Comparison of ENCODE assay signal across 1 fruit fly cellular context in the genomic region with DNA sequence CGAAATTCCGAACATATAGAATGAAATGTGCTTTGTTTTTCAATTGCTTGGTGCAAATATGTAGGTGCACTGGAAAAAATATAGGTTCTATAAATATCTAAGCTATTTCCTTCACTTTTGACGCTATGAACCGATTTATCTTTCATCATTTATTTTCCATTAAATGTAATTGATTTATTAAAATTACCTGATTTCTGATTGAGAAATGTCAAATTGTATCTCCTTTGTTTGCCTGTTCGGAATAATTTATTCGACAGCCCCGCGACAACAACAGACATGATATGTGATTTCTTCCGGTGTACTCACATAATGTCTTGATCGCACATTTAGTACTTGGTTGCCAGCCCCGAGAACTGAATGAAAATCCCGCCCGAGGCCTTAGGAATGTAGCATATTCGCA.
TF ChIP-seq lines count a peak whose summit lies in the region.

No protein-coding gene starts in this region.

TF ChIP-seq in whole organism, embryonic, 481 proteins besides CTCF, POLR2A, EP300 and RAD21 (continued from another document and continues in another):
- TF ChIP-seq CG9876 (GFP tag; optimal IDR thresholded peaks at IDR 0.05; lab: Kevin White, UChicago): no peak
- TF ChIP-seq CG12744 (GFP tag; optimal IDR thresholded peaks at IDR 0.05; lab: Kevin White, UChicago): peak; percentile 23
- TF ChIP-seq CG7357 (GFP tag; IDR thresholded peaks at IDR 0.05; lab: Robert Waterston, UW): 0 out of 3 replicates have a peak, but pooled peaks have one; percentile 30
- no peak for TF ChIP-seq Opbp (GFP tag; IDR thresholded peaks at IDR 0.05; lab: Robert Waterston, UW; ENCODE audit: partially characterized antibody)
- no peak for TF ChIP-seq CG1233 (GFP tag; optimal IDR thresholded peaks at IDR 0.05; lab: Kevin White, UChicago)
- TF ChIP-seq bab2 (GFP tag; optimal IDR thresholded peaks at IDR 0.05; lab: Kevin White, UChicago): peak; percentile 25
- TF ChIP-seq luna (GFP tag; optimal IDR thresholded peaks at IDR 0.05; lab: Kevin White, UChicago): no peak
- TF ChIP-seq cg (GFP tag; optimal IDR thresholded peaks at IDR 0.05; lab: Kevin White, UChicago): no peak
- TF ChIP-seq pho (GFP tag; optimal IDR thresholded peaks at IDR 0.05; lab: Kevin White, UChicago): peak; percentile 46
- TF ChIP-seq tx (GFP tag; optimal IDR thresholded peaks at IDR 0.05; lab: Kevin White, UChicago): no peak
- TF ChIP-seq slbo (GFP tag; IDR thresholded peaks at IDR 0.05; lab: Robert Waterston, UW): peak; percentile 75
- no peak for TF ChIP-seq dati (GFP tag; IDR thresholded peaks at IDR 0.05; lab: Robert Waterston, UW)
- no peak for TF ChIP-seq dmrt11E (tag; optimal IDR thresholded peaks at IDR 0.05; lab: Kevin White, UChicago)
- TF ChIP-seq Dip3 (GFP tag; optimal IDR thresholded peaks at IDR 0.05; lab: Kevin White, UChicago): peak; percentile 46
- 0 out of 2 replicates have a peak, but pooled peaks have one; percentile 44 for TF ChIP-seq Drgx (GFP tag; IDR thresholded peaks at IDR 0.05; lab: Robert Waterston, UW)
- TF ChIP-seq CG9215 (GFP tag; IDR thresholded peaks at IDR 0.05; lab: Robert Waterston, UW): peak; percentile 59; the same call in 1 of the 2 replicates
- no peak for TF ChIP-seq Elba2 (GFP tag; optimal IDR thresholded peaks at IDR 0.05; lab: Kevin White, UChicago)
- TF ChIP-seq CG1647 (GFP tag; optimal IDR thresholded peaks at IDR 0.05; lab: Kevin White, UChicago): no peak
- TF ChIP-seq CG7839 (tag; optimal IDR thresholded peaks at IDR 0.05; lab: Kevin White, UChicago): peak; percentile 76
- TF ChIP-seq CG13775 (GFP tag; optimal IDR thresholded peaks at IDR 0.05; lab: Kevin White, UChicago): peak; percentile 46
- no peak for TF ChIP-seq Rx (GFP tag; IDR thresholded peaks at IDR 0.05; lab: Robert Waterston, UW)
- TF ChIP-seq lbe (GFP tag; optimal IDR thresholded peaks at IDR 0.05; lab: Kevin White, UChicago): no peak
- TF ChIP-seq Nf-YB (GFP tag; optimal IDR thresholded peaks at IDR 0.05; lab: Kevin White, UChicago): no peak
- TF ChIP-seq CG6765 (GFP tag; optimal IDR thresholded peaks at IDR 0.05; lab: Kevin White, UChicago): no peak
- TF ChIP-seq Gug (GFP tag; IDR thresholded peaks at IDR 0.05; lab: Robert Waterston, UW): peak; percentile 57; the same call in 2 of the 4 replicates
- TF ChIP-seq CG7987 (GFP tag; optimal IDR thresholded peaks at IDR 0.05; lab: Kevin White, UChicago): no peak
- no peak for TF ChIP-seq CG14050 (GFP tag; IDR thresholded peaks at IDR 0.05; lab: Robert Waterston, UW)
- TF ChIP-seq inv (GFP tag; IDR thresholded peaks at IDR 0.05; lab: Robert Waterston, UW; ENCODE audit: partially characterized antibody): no peak
- TF ChIP-seq Myb (GFP tag; optimal IDR thresholded peaks at IDR 0.05; lab: Kevin White, UChicago): no peak
- TF ChIP-seq sc (optimal IDR thresholded peaks at IDR 0.05; lab: Kevin White, UChicago): no peak
- no peak for TF ChIP-seq sc (GFP tag; optimal IDR thresholded peaks at IDR 0.05; lab: Kevin White, UChicago)
- no peak for TF ChIP-seq CG17802 (tag; optimal IDR thresholded peaks at IDR 0.05; lab: Kevin White, UChicago)
- TF ChIP-seq run (tag; optimal IDR thresholded peaks at IDR 0.05; lab: Kevin White, UChicago): no peak
- peak; percentile 36 for TF ChIP-seq caup (GFP tag; optimal IDR thresholded peaks at IDR 0.05; lab: Kevin White, UChicago; ENCODE audit: severe bottlenecking)
- peak; percentile 48; the same call in 1 of the 2 replicates for TF ChIP-seq CG7372 (GFP tag; IDR thresholded peaks at IDR 0.05; lab: Robert Waterston, UW)
- peak; percentile 27 for TF ChIP-seq bcd (GFP tag; optimal IDR thresholded peaks at IDR 0.05; lab: Kevin White, UChicago)
- TF ChIP-seq toy (GFP tag; IDR thresholded peaks at IDR 0.05; lab: Robert Waterston, UW): no peak
- peak; percentile 72 for TF ChIP-seq CG2678 (tag; optimal IDR thresholded peaks at IDR 0.05; lab: Kevin White, UChicago)
- no peak for TF ChIP-seq Mad (GFP tag; optimal IDR thresholded peaks at IDR 0.05; lab: Kevin White, UChicago)
- no peak for TF ChIP-seq Nf-YA (GFP tag; IDR thresholded peaks at IDR 0.05; lab: Robert Waterston, UW)
- TF ChIP-seq Sox102F (GFP tag; optimal IDR thresholded peaks at IDR 0.05; lab: Kevin White, UChicago): peak; percentile 32
- TF ChIP-seq Dek (tag; optimal IDR thresholded peaks at IDR 0.05; lab: Kevin White, UChicago): no peak
- no peak for TF ChIP-seq stwl (tag; optimal IDR thresholded peaks at IDR 0.05; lab: Kevin White, UChicago)
- TF ChIP-seq CG1529 (GFP tag; optimal IDR thresholded peaks at IDR 0.05; lab: Kevin White, UChicago): no peak
- peak; percentile 34 for TF ChIP-seq CG10209 (GFP tag; optimal IDR thresholded peaks at IDR 0.05; lab: Kevin White, UChicago)
- TF ChIP-seq Xbp1 (GFP tag; optimal IDR thresholded peaks at IDR 0.05; lab: Kevin White, UChicago): peak; percentile 25
- TF ChIP-seq gsb-n (tag; optimal IDR thresholded peaks at IDR 0.05; lab: Kevin White, UChicago): no peak
- TF ChIP-seq Side (GFP tag; optimal IDR thresholded peaks at IDR 0.05; lab: Kevin White, UChicago): no peak
- TF ChIP-seq BtbVII (GFP tag; optimal IDR thresholded peaks at IDR 0.05; lab: Kevin White, UChicago): peak; percentile 52
- no peak for TF ChIP-seq mirr (GFP tag; optimal IDR thresholded peaks at IDR 0.05; lab: Kevin White, UChicago)
- TF ChIP-seq z (GFP tag; IDR thresholded peaks at IDR 0.05; lab: Robert Waterston, UW): no peak
- TF ChIP-seq CG9437 (GFP tag; optimal IDR thresholded peaks at IDR 0.05; lab: Kevin White, UChicago): peak; percentile 4
- TF ChIP-seq knrl (GFP tag; IDR thresholded peaks at IDR 0.05; lab: Robert Waterston, UW; ENCODE audit: partially characterized antibody): no peak
- peak; percentile 37; the same call in 1 of the 2 replicates for TF ChIP-seq H2.0 (GFP tag; IDR thresholded peaks at IDR 0.05; lab: Robert Waterston, UW)
- no peak for TF ChIP-seq CG7928 (GFP tag; optimal IDR thresholded peaks at IDR 0.05; lab: Kevin White, UChicago)
- TF ChIP-seq vfl (GFP tag; optimal IDR thresholded peaks at IDR 0.05; lab: Kevin White, UChicago): no peak
- no peak for TF ChIP-seq CG17829 (tag; optimal IDR thresholded peaks at IDR 0.05; lab: Kevin White, UChicago)
- peak; percentile 55 for TF ChIP-seq CG9727 (GFP tag; optimal IDR thresholded peaks at IDR 0.05; lab: Kevin White, UChicago)
- no peak for TF ChIP-seq nau (GFP tag; optimal IDR thresholded peaks at IDR 0.05; lab: Kevin White, UChicago)
- no peak for TF ChIP-seq crc (GFP tag; optimal IDR thresholded peaks at IDR 0.05; lab: Kevin White, UChicago)
- TF ChIP-seq wor (GFP tag; IDR thresholded peaks at IDR 0.05; lab: Robert Waterston, UW): peak; percentile 26; the same call in 1 of the 2 replicates
- TF ChIP-seq exex (tag; optimal IDR thresholded peaks at IDR 0.05; lab: Kevin White, UChicago): no peak
- peak; percentile 62 for TF ChIP-seq CG3281 (GFP tag; optimal IDR thresholded peaks at IDR 0.05; lab: Kevin White, UChicago)
- no peak for TF ChIP-seq nerfin-2 (GFP tag; IDR thresholded peaks at IDR 0.05; lab: Robert Waterston, UW; ENCODE audit: partially characterized antibody)
- peak; percentile 57 for TF ChIP-seq Ptx1 (GFP tag; IDR thresholded peaks at IDR 0.05; lab: Robert Waterston, UW)
- TF ChIP-seq CG43689 (GFP tag; IDR thresholded peaks at IDR 0.05; lab: Robert Waterston, UW): no peak
- TF ChIP-seq CG32767 (GFP tag; IDR thresholded peaks at IDR 0.05; lab: Robert Waterston, UW): no peak
- TF ChIP-seq CG4424 (GFP tag; optimal IDR thresholded peaks at IDR 0.05; lab: Kevin White, UChicago): peak; percentile 12
- TF ChIP-seq gce (GFP tag; IDR thresholded peaks at IDR 0.05; lab: Robert Waterston, UW): no peak
- TF ChIP-seq Hmx (GFP tag; optimal IDR thresholded peaks at IDR 0.05; lab: Kevin White, UChicago): no peak
- TF ChIP-seq repo (GFP tag; optimal IDR thresholded peaks at IDR 0.05; lab: Kevin White, UChicago): no peak
- no peak for TF ChIP-seq zf30C (GFP tag; optimal IDR thresholded peaks at IDR 0.05; lab: Kevin White, UChicago)
- TF ChIP-seq stc (GFP tag; IDR thresholded peaks at IDR 0.05; lab: Robert Waterston, UW): no peak
- TF ChIP-seq Dad (GFP tag; optimal IDR thresholded peaks at IDR 0.05; lab: Kevin White, UChicago): peak; percentile 3
- no peak for TF ChIP-seq CG15011 (GFP tag; optimal IDR thresholded peaks at IDR 0.05; lab: Kevin White, UChicago)
- TF ChIP-seq Hey (tag; optimal IDR thresholded peaks at IDR 0.05; lab: Kevin White, UChicago): no peak
- peak in 1 of 2 experiments; percentile 13 for TF ChIP-seq chif (GFP tag; optimal IDR thresholded peaks at IDR 0.05; lab: Kevin White, UChicago)
- TF ChIP-seq CG12659 (GFP tag; optimal IDR thresholded peaks at IDR 0.05; lab: Kevin White, UChicago): peak; percentile 31
- no peak for TF ChIP-seq CG7271 (tag; optimal IDR thresholded peaks at IDR 0.05; lab: Kevin White, UChicago)
- TF ChIP-seq CG6175 (GFP tag; IDR thresholded peaks at IDR 0.05; lab: Robert Waterston, UW): no peak
- TF ChIP-seq Scr (GFP tag; IDR thresholded peaks at IDR 0.05; lab: Robert Waterston, UW; ENCODE audit: partially characterized antibody): no peak
- TF ChIP-seq croc (GFP tag; conservative IDR thresholded peaks at IDR 0.05; lab: Robert Waterston, UW): no peak
- TF ChIP-seq pnt (GFP tag; optimal IDR thresholded peaks at IDR 0.05; lab: Kevin White, UChicago): no peak
- no peak for TF ChIP-seq pan (optimal IDR thresholded peaks at IDR 0.05; lab: Kevin White, UChicago)
- no peak for TF ChIP-seq pan (GFP tag; optimal IDR thresholded peaks at IDR 0.05 in 1 of 2, IDR thresholded peaks at IDR 0.05 in 1 of 2)
- no peak for TF ChIP-seq Camta (GFP tag; optimal IDR thresholded peaks at IDR 0.05; lab: Kevin White, UChicago)
- peak; percentile 12 for TF ChIP-seq CG13296 (GFP tag; optimal IDR thresholded peaks at IDR 0.05; lab: Kevin White, UChicago)
- peak; percentile 38; the same call in 1 of the 3 replicates for TF ChIP-seq CG11456 (GFP tag; IDR thresholded peaks at IDR 0.05; lab: Robert Waterston, UW)
- TF ChIP-seq sens (GFP tag; lab: Kevin White, UChicago): no peak
- TF ChIP-seq Sry-β (GFP tag; optimal IDR thresholded peaks at IDR 0.05; lab: Kevin White, UChicago): no peak
- no peak for TF ChIP-seq CG6683 (GFP tag; optimal IDR thresholded peaks at IDR 0.05; lab: Kevin White, UChicago)
- peak; percentile 53 for TF ChIP-seq CG15269 (tag; optimal IDR thresholded peaks at IDR 0.05; lab: Kevin White, UChicago)
- no peak for TF ChIP-seq CG6791 (GFP tag; IDR thresholded peaks at IDR 0.05; lab: Robert Waterston, UW; ENCODE audit: partially characterized antibody)
- no peak for TF ChIP-seq CrebB (tag; optimal IDR thresholded peaks at IDR 0.05; lab: Kevin White, UChicago)
- no peak for TF ChIP-seq cad (GFP tag; optimal IDR thresholded peaks at IDR 0.05; lab: Kevin White, UChicago)
- no peak for TF ChIP-seq maf-S (GFP tag; optimal IDR thresholded peaks at IDR 0.05; lab: Kevin White, UChicago)
- TF ChIP-seq ab (GFP tag; optimal IDR thresholded peaks at IDR 0.05; lab: Kevin White, UChicago): no peak
- no peak for TF ChIP-seq pfk (GFP tag; optimal IDR thresholded peaks at IDR 0.05; lab: Kevin White, UChicago)
- TF ChIP-seq Lpt (GFP tag; optimal IDR thresholded peaks at IDR 0.05; lab: Kevin White, UChicago): no peak
- TF ChIP-seq CG8359 (GFP tag; optimal IDR thresholded peaks at IDR 0.05; lab: Kevin White, UChicago; ENCODE audit: borderline replicate concordance): no peak
- no peak; the same call in 1 of the 2 replicates for TF ChIP-seq Ada2b (GFP tag; IDR thresholded peaks at IDR 0.05; lab: Robert Waterston, UW)
- no peak for TF ChIP-seq CG31365 (tag; optimal IDR thresholded peaks at IDR 0.05; lab: Kevin White, UChicago)
- no peak for TF ChIP-seq CG17912 (GFP tag; optimal IDR thresholded peaks at IDR 0.05; lab: Kevin White, UChicago)
- no peak for TF ChIP-seq CG10267 (tag; optimal IDR thresholded peaks at IDR 0.05; lab: Kevin White, UChicago)
- no peak for TF ChIP-seq Nf-YC (tag; optimal IDR thresholded peaks at IDR 0.05; lab: Kevin White, UChicago)
- peak; percentile 31; the same call in 1 of the 3 replicates for TF ChIP-seq Aef1 (GFP tag; IDR thresholded peaks at IDR 0.05; lab: Robert Waterston, UW)
- TF ChIP-seq CG16813 (GFP tag; IDR thresholded peaks at IDR 0.05; lab: Robert Waterston, UW; ENCODE audit: partially characterized antibody): no peak
- TF ChIP-seq phol (tag; optimal IDR thresholded peaks at IDR 0.05; lab: Kevin White, UChicago): peak; percentile 34
- TF ChIP-seq sisA (GFP tag; IDR thresholded peaks at IDR 0.05; lab: Robert Waterston, UW): peak; percentile 24; the same call in 1 of the 2 replicates
- peak; percentile 85 for TF ChIP-seq CG12104 (GFP tag; optimal IDR thresholded peaks at IDR 0.05; lab: Kevin White, UChicago)
- no peak for TF ChIP-seq CG10431 (GFP tag; optimal IDR thresholded peaks at IDR 0.05; lab: Kevin White, UChicago)
- no peak for TF ChIP-seq Dip2 (GFP tag; IDR thresholded peaks at IDR 0.05; lab: Robert Waterston, UW)
- peak; percentile 54 for TF ChIP-seq CG14014 (GFP tag; IDR thresholded peaks at IDR 0.05; lab: Robert Waterston, UW)
- TF ChIP-seq odd (GFP tag; optimal IDR thresholded peaks at IDR 0.05; lab: Kevin White, UChicago): no peak
- TF ChIP-seq slp2 (GFP tag; optimal IDR thresholded peaks at IDR 0.05; lab: Kevin White, UChicago): no peak
- TF ChIP-seq btn (GFP tag; optimal IDR thresholded peaks at IDR 0.05; lab: Kevin White, UChicago): no peak
- peak; percentile 32 for TF ChIP-seq CG8924 (tag; optimal IDR thresholded peaks at IDR 0.05; lab: Kevin White, UChicago)
- TF ChIP-seq CG10565 (GFP tag; optimal IDR thresholded peaks at IDR 0.05; lab: Kevin White, UChicago): no peak
- TF ChIP-seq CG12391 (tag; optimal IDR thresholded peaks at IDR 0.05; lab: Kevin White, UChicago): peak; percentile 34
- TF ChIP-seq CG5953 (GFP tag; IDR thresholded peaks at IDR 0.05; lab: Robert Waterston, UW): no peak
- peak; percentile 45 for TF ChIP-seq mam (GFP tag; optimal IDR thresholded peaks at IDR 0.05; lab: Kevin White, UChicago)
- peak; percentile 44; the same call in 1 of the 2 replicates for TF ChIP-seq CG6689 (GFP tag; IDR thresholded peaks at IDR 0.05; lab: Robert Waterston, UW)
- no peak for TF ChIP-seq CG18764 (GFP tag; optimal IDR thresholded peaks at IDR 0.05; lab: Kevin White, UChicago)
- peak; percentile 17 for TF ChIP-seq CG15514 (GFP tag; optimal IDR thresholded peaks at IDR 0.05; lab: Kevin White, UChicago)
- peak; percentile 59 for TF ChIP-seq gem (tag; optimal IDR thresholded peaks at IDR 0.05; lab: Kevin White, UChicago)
- no peak for TF ChIP-seq CG4707 (GFP tag; optimal IDR thresholded peaks at IDR 0.05; lab: Kevin White, UChicago)
- no peak for TF ChIP-seq sug (tag; optimal IDR thresholded peaks at IDR 0.05; lab: Kevin White, UChicago)
- no peak for TF ChIP-seq dmrt99B (tag; optimal IDR thresholded peaks at IDR 0.05; lab: Kevin White, UChicago)
- no peak for TF ChIP-seq ssp (GFP tag; IDR thresholded peaks at IDR 0.05; lab: Robert Waterston, UW)
- TF ChIP-seq CG2116 (GFP tag; optimal IDR thresholded peaks at IDR 0.05; lab: Kevin White, UChicago): no peak
